Worm (Caenorhabditis elegans): ENCODE data around the gene cit-1.2.
"Not testable (repeated sequence)": the region's sequence is repeated elsewhere in the genome, so short reads cannot be mapped to it uniquely, and the experiment has no call there.

The cit-1.2 gene

ce11 chrIII:8010260-8010822 lies at the start of gene cit-1.2:
Gene cit-1.2, plus strand, starts transcription at chrIII:8010772.
- TF ChIP-seq ztf-29 (GFP tag; IDR thresholded peaks at IDR 0.05) (no peak), klf-2 (GFP tag; conservative IDR thresholded peaks at IDR 0.05) (no peak), T22C8.4 (GFP tag; IDR thresholded peaks at IDR 0.05) (no peak), tab-1 (GFP tag; IDR thresholded peaks at IDR 0.05) (no peak), flt-1 (GFP tag; IDR thresholded peaks at IDR 0.05) (no peak), ref-1 (GFP tag; conservative IDR thresholded peaks at IDR 0.05) (no peak), med-1 (GFP tag; optimal IDR thresholded peaks at IDR 0.05; ENCODE audit: insufficient read depth) (no peak), ztf-23 (GFP tag; IDR thresholded peaks at IDR 0.05) (no peak), cog-1 (tag; optimal IDR thresholded peaks at IDR 0.05) (no peak)

DNA sequence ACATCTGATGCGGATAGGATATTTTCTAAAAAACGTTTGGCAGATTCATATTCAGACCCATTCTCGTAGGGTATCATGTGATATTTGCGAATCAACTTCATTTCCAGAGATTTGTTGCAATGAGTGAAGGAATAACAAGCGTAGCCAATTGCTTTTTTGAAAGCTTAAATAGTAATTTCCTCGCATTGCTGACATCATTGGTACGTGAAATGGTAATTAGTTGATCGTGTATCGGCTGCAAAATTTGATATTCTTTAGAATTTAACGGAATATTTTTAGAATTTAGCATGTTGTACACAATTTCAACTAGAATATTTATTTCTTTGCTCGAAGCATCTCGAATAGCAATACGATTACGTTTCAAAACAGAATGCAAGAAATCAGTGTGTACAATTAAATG lies 47.9 kb upstream of the cit-1.2 start, which contains the start of gene F54H12.4:
Gene F54H12.4 (minus strand): TSS at position 101 of the 400 bp plus-strand sequence.
- TF ChIP-seq tab-1 (GFP tag; IDR thresholded peaks at IDR 0.05); ref-1 (GFP tag; conservative IDR thresholded peaks at IDR 0.05); ztf-23 (GFP tag; IDR thresholded peaks at IDR 0.05): not testable (repeated sequence)

DNA sequence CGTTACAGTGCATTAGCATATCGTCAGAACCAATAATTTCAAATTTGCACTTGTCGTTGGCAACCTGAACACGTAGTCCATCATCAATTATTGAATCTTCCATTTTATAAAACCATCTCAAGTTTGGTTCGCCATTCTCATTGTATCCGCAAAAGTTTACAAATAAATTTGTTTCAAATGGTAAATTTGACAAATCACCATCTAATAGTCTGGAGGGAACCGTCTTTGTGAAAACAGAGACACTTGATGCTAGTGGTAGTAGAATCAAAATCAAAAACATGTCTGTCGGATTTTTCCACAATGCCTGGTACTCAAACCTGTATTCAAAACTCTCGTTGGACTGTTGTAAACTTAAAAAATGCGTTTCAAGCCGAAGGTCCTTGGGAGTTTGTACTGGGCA lies 46.3 kb upstream of the cit-1.2 start, which contains the start of gene F54H12.2:
Gene F54H12.2 (plus strand): TSS at position 301 of the 400 bp plus-strand sequence.
- TF ChIP-seq flt-1 (GFP tag; IDR thresholded peaks at IDR 0.05); T22C8.4 (GFP tag; IDR thresholded peaks at IDR 0.05); med-1 (GFP tag; optimal IDR thresholded peaks at IDR 0.05; ENCODE audit: insufficient read depth): not testable (repeated sequence)

DNA sequence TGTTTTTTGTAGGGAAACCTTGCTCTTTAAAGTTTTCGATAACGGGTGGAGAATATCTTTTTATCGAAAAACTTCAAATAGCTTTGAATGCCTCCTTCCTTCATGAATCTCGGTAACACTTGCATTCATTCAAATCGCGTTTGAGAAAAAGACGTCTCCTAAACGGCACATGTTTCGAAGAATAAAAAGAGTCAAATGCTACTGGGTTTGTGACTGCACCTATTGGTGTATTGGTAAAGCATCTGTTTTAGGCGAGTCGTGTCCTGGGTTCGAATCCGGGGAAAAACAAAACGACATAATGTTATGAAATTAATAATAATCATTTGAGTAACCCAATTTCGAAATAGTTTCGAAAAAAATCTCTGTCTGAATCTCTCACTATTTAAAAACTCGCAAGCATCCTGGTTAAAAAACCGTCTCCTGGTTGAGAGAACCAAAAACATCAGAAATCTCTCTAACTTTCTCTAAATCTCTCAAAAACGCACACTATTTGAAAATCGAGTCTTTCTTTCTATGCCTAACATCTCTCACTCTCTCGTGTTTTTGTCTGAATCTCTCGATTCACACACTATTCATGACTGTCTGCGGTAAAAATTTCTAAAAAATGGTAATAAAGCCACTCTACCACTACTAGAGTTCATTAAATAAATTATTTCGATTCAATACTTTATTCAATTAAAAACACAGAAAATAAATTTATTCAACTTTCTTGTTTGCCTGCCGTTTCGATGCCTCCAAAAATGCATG lies 44.5 kb upstream of the cit-1.2 start:
- TF ChIP-seq flt-1 (GFP tag; IDR thresholded peaks at IDR 0.05) = 0 out of 2 replicates have a peak, but pooled peaks have one; percentile 53

DNA sequence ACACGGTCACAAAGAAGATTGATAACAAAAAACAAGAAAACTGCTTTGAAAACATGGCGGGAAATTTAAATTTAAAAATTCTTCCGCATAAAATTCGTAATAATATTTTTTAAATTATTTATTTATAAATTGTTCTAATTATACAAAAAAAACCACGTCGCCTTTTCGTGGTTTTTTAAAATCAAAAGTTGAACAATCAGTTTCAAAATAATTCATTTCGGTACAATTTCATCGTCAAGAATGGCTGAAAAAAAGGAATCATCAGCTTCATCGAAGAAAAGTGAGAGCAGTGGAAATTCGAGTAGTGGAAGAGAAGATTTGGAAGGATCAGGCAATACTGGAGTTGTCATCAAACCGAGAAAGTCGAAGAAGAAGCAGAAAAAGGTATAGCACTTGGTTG lies 41.5 kb upstream of the cit-1.2 start, which contains the start of the genes F54H12.8 and F54H12.7:
Gene F54H12.8 (minus strand): TSS at position 101 of the 400 bp plus-strand sequence.
Gene F54H12.7 (plus strand): TSS at position 229 of the 400 bp plus-strand sequence.
- TF ChIP-seq flt-1 (GFP tag; IDR thresholded peaks at IDR 0.05) (no peak), ztf-23 (GFP tag; IDR thresholded peaks at IDR 0.05) (no peak)

- TF ChIP-seq ztf-23 (GFP tag; IDR thresholded peaks at IDR 0.05) (no peak), ref-1 (GFP tag; conservative IDR thresholded peaks at IDR 0.05) (no peak), T22C8.4 (GFP tag; IDR thresholded peaks at IDR 0.05) (no peak)
Measured at ce11 chrIII:7972061-7972460, 38.5 kb upstream of the cit-1.2 start, which contains the start of gene F54H12.5. Gene F54H12.5, minus strand, starts transcription at chrIII:7972161.

- TF ChIP-seq ztf-29 (GFP tag; IDR thresholded peaks at IDR 0.05) (no peak), med-1 (GFP tag; optimal IDR thresholded peaks at IDR 0.05; ENCODE audit: insufficient read depth) (no peak), T22C8.4 (GFP tag; IDR thresholded peaks at IDR 0.05) (no peak), ref-1 (GFP tag; conservative IDR thresholded peaks at IDR 0.05) (no peak), cog-1 (tag; optimal IDR thresholded peaks at IDR 0.05) (no peak), klf-2 (GFP tag; conservative IDR thresholded peaks at IDR 0.05) (no peak), ztf-23 (GFP tag; IDR thresholded peaks at IDR 0.05) (no peak), flt-1 (GFP tag; IDR thresholded peaks at IDR 0.05) (no peak), tab-1 (GFP tag; IDR thresholded peaks at IDR 0.05) (no peak)
Measured at ce11 chrIII:7972687-7973086, 37.9 kb upstream of the cit-1.2 start.

ce11 chrIII:7973201-7973767 lies 37.3 kb upstream of the cit-1.2 start, which contains the start of the genes eef-1B.1 and aco-2:
Gene eef-1B.1, minus strand, starts transcription at chrIII:7973386.
Gene aco-2, plus strand, starts transcription at chrIII:7973717.
- TF ChIP-seq med-1 (GFP tag; optimal IDR thresholded peaks at IDR 0.05; ENCODE audit: insufficient read depth) (no peak), cog-1 (tag; optimal IDR thresholded peaks at IDR 0.05) (peak; percentile 1)

- TF ChIP-seq med-1 (GFP tag; optimal IDR thresholded peaks at IDR 0.05; ENCODE audit: insufficient read depth) = no peak
- no peak for TF ChIP-seq ref-1 (GFP tag; conservative IDR thresholded peaks at IDR 0.05)
- TF ChIP-seq tab-1 (GFP tag; IDR thresholded peaks at IDR 0.05) = no peak
- TF ChIP-seq cog-1 (tag; optimal IDR thresholded peaks at IDR 0.05) = no peak
- no peak for TF ChIP-seq flt-1 (GFP tag; IDR thresholded peaks at IDR 0.05)
- no peak for TF ChIP-seq T22C8.4 (GFP tag; IDR thresholded peaks at IDR 0.05)
- TF ChIP-seq ztf-29 (GFP tag; IDR thresholded peaks at IDR 0.05) = no peak
- TF ChIP-seq klf-2 (GFP tag; conservative IDR thresholded peaks at IDR 0.05) = no peak
- no peak for TF ChIP-seq ztf-23 (GFP tag; IDR thresholded peaks at IDR 0.05)
Measured at ce11 chrIII:7973968-7974607, 36.5 kb upstream of the cit-1.2 start.

- TF ChIP-seq klf-2 (GFP tag; conservative IDR thresholded peaks at IDR 0.05) = no peak
Measured at ce11 chrIII:7977224-7977623, 33.3 kb upstream of the cit-1.2 start.

Data from whole organism, midembryonic.